Fruit fly (Drosophila melanogaster) S2 (cell line): ENCODE results near the gene pall.

Experiments
- CG8478 ChIP-seq: fragments of >200 bp; optimal IDR thresholded peaks from 2 replicates; lab custom pipeline; 2018
- CTCF ChIP-seq, 2 experiments: fragments of >200 bp; optimal IDR thresholded peaks; 2 replicates each; lab custom pipeline; 2018

DNA sequence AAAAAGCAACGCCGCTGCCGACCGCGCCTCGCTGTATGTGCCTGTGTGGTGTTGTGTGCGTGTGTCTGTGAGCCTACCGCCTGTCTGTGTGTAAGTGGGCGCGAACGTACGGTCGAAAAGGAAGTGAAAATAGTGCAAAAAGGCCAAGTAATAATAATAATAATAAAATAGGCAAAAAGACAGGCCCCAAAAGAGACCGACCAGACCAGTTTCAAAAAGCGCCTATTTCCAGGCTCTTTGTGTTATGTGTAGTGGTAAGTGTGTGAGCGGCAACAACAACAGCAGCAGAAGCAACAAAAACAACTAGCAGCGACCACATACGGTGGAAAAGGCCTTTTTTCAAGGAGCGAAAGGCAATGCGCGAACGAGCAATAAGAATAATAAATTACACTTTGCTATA, 24.8 kb downstream of the pall start:
- TF ChIP-seq CG8478 (no peak), CTCF (optimal IDR thresholded peaks at IDR 0.05; lab: Kevin White, UChicago) (no peak)
